Worm (Caenorhabditis elegans): Measurements from ENCODE around the gene R05G6.9.
A peak's percentile ranks its signal among the peaks of the same experiment; 100 is the strongest.

Gene R05G6.9

ce11 chrIV:7521591-7521990 is 5.5 kb upstream of the R05G6.9 start:
- TF ChIP-seq aha-1 (tag), result peak; percentile 39
- TF ChIP-seq nhr-6 (tag; optimal IDR thresholded peaks at IDR 0.05), result no peak

ce11 chrIV:7520841-7521240 is 4.8 kb upstream of the R05G6.9 start:
- TF ChIP-seq spr-1 (tag; optimal IDR thresholded peaks at IDR 0.05) (no peak), nhr-41 (GFP tag; IDR thresholded peaks at IDR 0.05) (no peak), nhr-102 (tag; optimal IDR thresholded peaks at IDR 0.05) (no peak), mxl-2 (GFP tag; conservative IDR thresholded peaks at IDR 0.05) (no peak), lin-29 (GFP tag; IDR thresholded peaks at IDR 0.05) (no peak), nhr-10 (tag; optimal IDR thresholded peaks at IDR 0.05) (no peak), pqm-1 (tag; optimal IDR thresholded peaks at IDR 0.05) (peak; percentile 7), Y5F2A.4 (GFP tag; optimal IDR thresholded peaks at IDR 0.05) (no peak), ZK337.2 (GFP tag; IDR thresholded peaks at IDR 0.05) (no peak), lin-39 (tag; optimal IDR thresholded peaks at IDR 0.05) (no peak), dpl-1 (GFP tag; optimal IDR thresholded peaks at IDR 0.05) (no peak), F37D6.2 (tag; optimal IDR thresholded peaks at IDR 0.05) (no peak), hif-1 (tag; optimal IDR thresholded peaks at IDR 0.05) (no peak), dve-1 (tag; optimal IDR thresholded peaks at IDR 0.05; ENCODE audit: insufficient read depth) (peak; percentile 20), zfp-3 (GFP tag; conservative IDR thresholded peaks at IDR 0.05) (no peak), mes-2 (tag; optimal IDR thresholded peaks at IDR 0.05; ENCODE audit: poor library complexity, severe bottlenecking) (no peak), lir-3 (tag; optimal IDR thresholded peaks at IDR 0.05) (no peak), Y48G9A.11 (GFP tag; IDR thresholded peaks at IDR 0.05) (no peak), R02D3.7 (tag; optimal IDR thresholded peaks at IDR 0.05) (no peak), unc-62 (GFP tag; optimal IDR thresholded peaks at IDR 0.05 in 1 of 2) (peak in 1 of 2 experiments; percentile 25), unc-62 (tag; optimal IDR thresholded peaks at IDR 0.05) (no peak), ztf-7 (tag; optimal IDR thresholded peaks at IDR 0.05) (no peak), ceh-20 (GFP tag; IDR thresholded peaks at IDR 0.05) (no peak), nhr-25 (tag; optimal IDR thresholded peaks at IDR 0.05; ENCODE audit: borderline replicate concordance, insufficient read depth) (no peak), F26F4.8 (GFP tag; conservative IDR thresholded peaks at IDR 0.05) (no peak), dmd-9 (GFP tag; IDR thresholded peaks at IDR 0.05) (no peak), daf-19 (GFP tag; conservative IDR thresholded peaks at IDR 0.05) (no peak), ama-1 (optimal IDR thresholded peaks at IDR 0.05) (no peak), skn-1 (tag; optimal IDR thresholded peaks at IDR 0.05) (no peak), ztf-11 (tag; optimal IDR thresholded peaks at IDR 0.05) (no peak), T26A8.4 (GFP tag; IDR thresholded peaks at IDR 0.05) (no peak), lsy-2 (tag; optimal IDR thresholded peaks at IDR 0.05) (no peak), tra-1 (GFP tag; IDR thresholded peaks at IDR 0.05) (no peak), nhr-48 (tag; optimal IDR thresholded peaks at IDR 0.05) (no peak), ceh-62 (tag; optimal IDR thresholded peaks at IDR 0.05) (no peak), ces-1 (GFP tag; optimal IDR thresholded peaks at IDR 0.05) (no peak), nhr-6 (tag; optimal IDR thresholded peaks at IDR 0.05) (no peak), mxl-3 (GFP tag; optimal IDR thresholded peaks at IDR 0.05) (no peak), jun-1 (tag; optimal IDR thresholded peaks at IDR 0.05) (no peak), F10B5.3 (tag; optimal IDR thresholded peaks at IDR 0.05) (no peak), zip-2 (tag; optimal IDR thresholded peaks at IDR 0.05) (no peak), hlh-11 (tag; optimal IDR thresholded peaks at IDR 0.05) (peak; percentile 49), Y105C5A.15 (GFP tag; IDR thresholded peaks at IDR 0.05) (no peak), rbr-2 (tag; optimal IDR thresholded peaks at IDR 0.05) (no peak), fos-1 (tag; optimal IDR thresholded peaks at IDR 0.05) (no peak), madf-9 (GFP tag; conservative IDR thresholded peaks at IDR 0.05) (no peak), unc-39 (tag; optimal IDR thresholded peaks at IDR 0.05) (no peak), cey-2 (tag; optimal IDR thresholded peaks at IDR 0.05; ENCODE audit: borderline replicate concordance, insufficient read depth) (no peak), lin-13 (GFP tag; optimal IDR thresholded peaks at IDR 0.05) (no peak), attf-4 (tag; optimal IDR thresholded peaks at IDR 0.05) (no peak)

Data from whole organism, L4 larva.